Worm (Caenorhabditis elegans) whole organism, late embryonic: ENCODE measurements around the gene clec-230.

ENCODE experiments used
- K02D7.2 ChIP-seq: sonication (generic microtip); optimal IDR thresholded peaks from 2 replicates; lab custom pipeline; 2017; ENCODE audit warnings: mild to moderate bottlenecking, missing genetic modification characterization, missing compliant biosample characterization
- ama-1 ChIP-seq: fragments of 150-350 bp; optimal IDR thresholded peaks from 2 replicates; lab custom pipeline; 2014
- ceh-24 ChIP-seq: sonication (generic microtip); optimal IDR thresholded peaks from 2 replicates; lab custom pipeline; 2016; ENCODE audit warnings: mild to moderate bottlenecking, missing genetic modification characterization, missing compliant biosample characterization
- ceh-48 ChIP-seq: sonication (generic microtip); optimal IDR thresholded peaks from 2 replicates; lab custom pipeline; 2016; ENCODE audit warnings: missing genetic modification characterization, inconsistent platforms, missing compliant biosample characterization
- dmd-4 ChIP-seq: sonication (generic microtip); optimal IDR thresholded peaks from 2 replicates; lab custom pipeline; 2016; ENCODE audit warnings: borderline replicate concordance, missing genetic modification characterization, missing compliant biosample characterization
- madf-2 ChIP-seq: sonication (generic microtip); optimal IDR thresholded peaks from 2 replicates; lab custom pipeline; 2017; ENCODE audit warnings: missing genetic modification characterization, missing compliant biosample characterization
- nhr-11 ChIP-seq: fragments of 150-350 bp; optimal IDR thresholded peaks from 2 replicates; lab custom pipeline; 2014; ENCODE audit warnings: missing biosample characterization, missing genetic modification characterization
- pat-9 ChIP-seq: fragments of 200-800 bp; sonication (Bioruptor generic); optimal IDR thresholded peaks from 2 replicates; lab custom pipeline; 2018; ENCODE audit warnings: mild to moderate bottlenecking, missing genetic modification characterization, moderate library complexity, missing compliant biosample characterization
- rnt-1 ChIP-seq: sonication (generic microtip); optimal IDR thresholded peaks from 2 replicates; lab custom pipeline; 2016; ENCODE audit warnings: missing genetic modification characterization, missing compliant biosample characterization
- zip-5 ChIP-seq: sonication (generic microtip); optimal IDR thresholded peaks from 2 replicates; lab custom pipeline; 2016; ENCODE audit warnings: missing genetic modification characterization, missing compliant biosample characterization

DNA sequence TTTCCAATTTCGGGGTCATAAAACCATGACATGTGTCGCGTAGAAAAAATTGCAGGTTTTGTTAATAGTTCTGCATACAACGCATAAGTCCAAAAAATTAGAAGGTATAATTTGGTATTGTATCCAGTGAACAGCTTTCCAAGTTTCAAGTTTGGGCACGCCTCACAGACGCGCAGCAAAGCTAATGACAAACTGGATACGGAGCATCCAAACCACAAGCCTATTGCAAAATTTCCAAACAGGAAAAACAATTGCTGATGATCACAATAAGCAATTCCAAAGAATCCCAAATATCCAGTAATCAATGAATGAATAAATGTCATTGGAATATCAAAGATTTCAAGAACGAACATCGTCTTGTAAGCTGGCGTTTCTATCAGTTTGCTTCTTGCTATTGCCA is 35.4 kb downstream of the clec-230 start:
- TF ChIP-seq ama-1 (lab: Kevin White, UChicago) (no peak), K02D7.2 (tag; lab: Kevin White, UChicago) (no peak), pat-9 (tag; lab: Kevin White, UChicago) (no peak), nhr-11 (tag; lab: Kevin White, UChicago) (no peak), zip-5 (no peak), dmd-4 (no peak), madf-2 (tag; lab: Kevin White, UChicago) (no peak), ceh-48 (tag; lab: Kevin White, UChicago) (no peak), rnt-1 (no peak), ceh-24 (tag; lab: Kevin White, UChicago) (no peak)
